Worm (Caenorhabditis elegans) whole organism, L3 larva: Measurements from ENCODE around the gene C34F11.5.

Experiments used
- aly-2 ChIP-seq: fragments of 150-350 bp; optimal IDR thresholded peaks from 2 replicates; lab custom pipeline; 2014; ENCODE audit warnings: missing biosample characterization, missing genetic modification characterization
- ama-1 ChIP-seq: fragments of 150-350 bp; optimal IDR thresholded peaks from 2 replicates; lab custom pipeline; 2018
- ceh-16 ChIP-seq: sonication (generic microtip); optimal IDR thresholded peaks from 2 replicates; lab custom pipeline; 2017; ENCODE audit warnings: missing biosample characterization, missing genetic modification characterization
- ceh-28 ChIP-seq: fragments of 150-350 bp; optimal IDR thresholded peaks from 2 replicates; lab custom pipeline; 2014; ENCODE audit warnings: missing biosample characterization, missing genetic modification reagents, missing genetic modification characterization
- ceh-82 ChIP-seq: fragments of 150-350 bp; optimal IDR thresholded peaks from 2 replicates; lab custom pipeline; 2014; ENCODE audit warnings: missing biosample characterization, missing genetic modification characterization
- ceh-9 ChIP-seq: sonication (generic microtip); optimal IDR thresholded peaks from 2 replicates; lab custom pipeline; 2018; ENCODE audit warnings: missing biosample characterization, missing genetic modification characterization
- egl-27 ChIP-seq: sonication (generic microtip); optimal IDR thresholded peaks from 4 replicates; lab custom pipeline; 2017; ENCODE audit warnings: missing biosample characterization, missing genetic modification reagents, missing genetic modification characterization
- egl-5 ChIP-seq: fragments of 150-350 bp; optimal IDR thresholded peaks from 2 replicates; lab custom pipeline; 2017; ENCODE audit warnings: missing biosample characterization, missing genetic modification reagents, missing genetic modification characterization, inconsistent platforms
- elt-1 ChIP-seq: fragments of 150-350 bp; optimal IDR thresholded peaks from 2 replicates; lab custom pipeline; 2014; ENCODE audit warnings: missing biosample characterization, missing genetic modification characterization
- elt-2 ChIP-seq: sonication (generic microtip); optimal IDR thresholded peaks from 2 replicates; lab custom pipeline; 2016; ENCODE audit warnings: missing genetic modification reagents, mild to moderate bottlenecking, missing genetic modification characterization, missing compliant biosample characterization
- fkh-10 ChIP-seq: sonication (generic microtip); optimal IDR thresholded peaks from 2 replicates; lab custom pipeline; 2017; ENCODE audit warnings: missing biosample characterization, missing genetic modification reagents, missing genetic modification characterization
- fos-1 ChIP-seq: fragments of 150-350 bp; optimal IDR thresholded peaks from 2 replicates; lab custom pipeline; 2014; ENCODE audit warnings: missing biosample characterization, missing genetic modification characterization
- hmg-11 ChIP-seq: sonication (generic microtip); optimal IDR thresholded peaks from 2 replicates; lab custom pipeline; 2016; ENCODE audit warnings: missing genetic modification characterization, missing compliant biosample characterization
- jun-1 ChIP-seq: fragments of 150-350 bp; optimal IDR thresholded peaks from 2 replicates; lab custom pipeline; 2014; ENCODE audit warnings: missing biosample characterization, missing genetic modification reagents, missing genetic modification characterization
- lin-15B ChIP-seq: fragments of 150-350 bp; optimal IDR thresholded peaks from 2 replicates; lab custom pipeline; 2014; ENCODE audit warnings: missing biosample characterization, missing genetic modification characterization
- lin-39 ChIP-seq: fragments of 150-350 bp; optimal IDR thresholded peaks from 2 replicates; lab custom pipeline; 2018; ENCODE audit warnings: missing biosample characterization, missing genetic modification reagents, missing genetic modification characterization
- lsy-12 ChIP-seq: sonication (generic microtip); optimal IDR thresholded peaks from 2 replicates; lab custom pipeline; 2016; ENCODE audit warnings: mild to moderate bottlenecking, missing genetic modification characterization, missing compliant biosample characterization
- mdl-1 ChIP-seq: fragments of 150-350 bp; optimal IDR thresholded peaks from 2 replicates; lab custom pipeline; 2014; ENCODE audit warnings: missing biosample characterization, missing genetic modification characterization
- mml-1 ChIP-seq: fragments of 150-350 bp; sonication (generic microtip); optimal IDR thresholded peaks from 3 replicates; lab custom pipeline; 2014; ENCODE audit warnings: missing biosample characterization, missing genetic modification characterization
- nfya-1 ChIP-seq: sonication (generic microtip); optimal IDR thresholded peaks from 2 replicates; lab custom pipeline; 2017; ENCODE audit warnings: missing genetic modification characterization, mild to moderate bottlenecking, missing compliant biosample characterization, antibody characterized with exemption, moderate library complexity; ENCODE audit not compliant: insufficient read depth
- nhr-23 ChIP-seq: fragments of 150-350 bp; optimal IDR thresholded peaks from 2 replicates; lab custom pipeline; 2014; ENCODE audit warnings: missing biosample characterization, missing genetic modification reagents, missing genetic modification characterization
- nhr-237 ChIP-seq: fragments of 150-350 bp; optimal IDR thresholded peaks from 2 replicates; lab custom pipeline; 2014; ENCODE audit warnings: missing biosample characterization, missing genetic modification characterization
- nhr-25 ChIP-seq: sonication (generic microtip); optimal IDR thresholded peaks from 2 replicates; lab custom pipeline; 2017; ENCODE audit warnings: missing biosample characterization, missing genetic modification characterization
- nhr-28 ChIP-seq: fragments of 150-350 bp; optimal IDR thresholded peaks from 2 replicates; lab custom pipeline; 2014; ENCODE audit warnings: missing biosample characterization, missing genetic modification characterization
- nhr-43 ChIP-seq: sonication (generic microtip); optimal IDR thresholded peaks from 2 replicates; lab custom pipeline; 2016; ENCODE audit warnings: mild to moderate bottlenecking, missing genetic modification characterization, missing compliant biosample characterization; ENCODE audit not compliant: poor library complexity, severe bottlenecking
- nhr-67 ChIP-seq: fragments of 150-350 bp; optimal IDR thresholded peaks from 2 replicates; lab custom pipeline; 2014; ENCODE audit warnings: missing biosample characterization, missing genetic modification characterization
- nhr-76 ChIP-seq: fragments of 150-350 bp; sonication (generic microtip); optimal IDR thresholded peaks from 5 replicates; lab custom pipeline; 2014; ENCODE audit warnings: missing biosample characterization, missing genetic modification characterization
- nhr-77 ChIP-seq: fragments of 150-350 bp; optimal IDR thresholded peaks from 2 replicates; lab custom pipeline; 2014; ENCODE audit warnings: missing biosample characterization, missing genetic modification characterization
- pha-4 ChIP-seq: fragments of 150-350 bp; optimal IDR thresholded peaks from 2 replicates; lab custom pipeline; 2014; ENCODE audit warnings: missing biosample characterization, missing genetic modification reagents, missing genetic modification characterization
- pqm-1 ChIP-seq: fragments of 150-350 bp; optimal IDR thresholded peaks from 2 replicates; lab custom pipeline; 2017; ENCODE audit warnings: missing biosample characterization, missing genetic modification characterization, inconsistent platforms
- skn-1 ChIP-seq: fragments of 150-350 bp; optimal IDR thresholded peaks from 2 replicates; lab custom pipeline; 2014; ENCODE audit warnings: missing biosample characterization, missing genetic modification characterization
- snpc-4 ChIP-seq: fragments of 150-350 bp; optimal IDR thresholded peaks from 2 replicates; lab custom pipeline; 2014; ENCODE audit warnings: missing biosample characterization, missing genetic modification characterization
- tbx-2 ChIP-seq: sonication (generic microtip); optimal IDR thresholded peaks from 2 replicates; lab custom pipeline; 2016; ENCODE audit warnings: mild to moderate bottlenecking, missing genetic modification characterization, missing compliant biosample characterization
- unc-39 ChIP-seq: sonication (generic microtip); optimal IDR thresholded peaks from 4 replicates; lab custom pipeline; 2017; ENCODE audit warnings: missing biosample characterization, missing genetic modification characterization
- unc-62 ChIP-seq: fragments of 150-350 bp; sonication (generic microtip); optimal IDR thresholded peaks from 4 replicates; lab custom pipeline; 2014; ENCODE audit warnings: missing biosample characterization, missing genetic modification reagents, missing genetic modification characterization
- ztf-11 ChIP-seq: fragments of 150-350 bp; optimal IDR thresholded peaks from 2 replicates; lab custom pipeline; 2014; ENCODE audit warnings: missing biosample characterization, missing genetic modification characterization
- ztf-4 ChIP-seq: fragments of 150-350 bp; optimal IDR thresholded peaks from 2 replicates; lab custom pipeline; 2014; ENCODE audit warnings: missing biosample characterization, missing genetic modification characterization

Gene C34F11.5

ce11 chrII:5181497-5181896 is 14.1 kb upstream of the C34F11.5 start:
- no peak for TF ChIP-seq pqm-1 (tag; lab: Kevin White, UChicago)
- no peak for TF ChIP-seq skn-1 (tag; lab: Kevin White, UChicago)
- TF ChIP-seq nhr-23, result peak; percentile 49
- TF ChIP-seq ceh-28 (tag; lab: Kevin White, UChicago), result peak; percentile 38
- TF ChIP-seq tbx-2 (tag; lab: Kevin White, UChicago), result peak; percentile 71
- peak; percentile 52 for TF ChIP-seq elt-1 (tag; lab: Kevin White, UChicago)
- no peak for TF ChIP-seq nhr-77 (tag; lab: Kevin White, UChicago)
- TF ChIP-seq nfya-1 (tag; lab: Kevin White, UChicago), result peak; percentile 73
- TF ChIP-seq jun-1, result peak; percentile 59
- TF ChIP-seq hmg-11 (tag; lab: Kevin White, UChicago), result peak; percentile 49
- peak; percentile 46 for TF ChIP-seq ztf-4 (tag; lab: Kevin White, UChicago)
- TF ChIP-seq mdl-1 (tag; lab: Kevin White, UChicago), result peak; percentile 62
- peak; percentile 37 for TF ChIP-seq snpc-4
- no peak for TF ChIP-seq unc-39 (tag; lab: Kevin White, UChicago)
- TF ChIP-seq ama-1, result no peak
- TF ChIP-seq pha-4 (tag; lab: Kevin White, UChicago), result peak; percentile 28
- TF ChIP-seq nhr-25, result peak; percentile 56
- TF ChIP-seq unc-62 (GFP tag; lab: Kevin White, UChicago), result peak; percentile 60
- peak; percentile 34 for TF ChIP-seq nhr-76 (tag; lab: Kevin White, UChicago)
- TF ChIP-seq nhr-43 (tag; lab: Kevin White, UChicago), result peak; percentile 63
- TF ChIP-seq elt-2 (tag; lab: Kevin White, UChicago), result peak; percentile 61
- peak; percentile 40 for TF ChIP-seq fkh-10 (GFP tag; lab: Kevin White, UChicago)
- peak; percentile 71 for TF ChIP-seq lin-39 (tag; lab: Kevin White, UChicago)
- TF ChIP-seq lsy-12 (tag; lab: Kevin White, UChicago), result peak; percentile 56
- TF ChIP-seq egl-5 (tag; lab: Kevin White, UChicago), result peak; percentile 63
- peak; percentile 37 for TF ChIP-seq lin-15B

- TF ChIP-seq nhr-25 (peak; percentile 51), nfya-1 (tag; lab: Kevin White, UChicago) (peak; percentile 71), elt-1 (tag; lab: Kevin White, UChicago) (peak; percentile 15), nhr-28 (no peak), jun-1 (peak; percentile 30), skn-1 (tag; lab: Kevin White, UChicago) (peak; percentile 75), nhr-23 (peak; percentile 18), nhr-43 (tag; lab: Kevin White, UChicago) (peak; percentile 68), lin-39 (tag; lab: Kevin White, UChicago) (peak; percentile 30), unc-39 (tag; lab: Kevin White, UChicago) (no peak), ama-1 (peak; percentile 39), elt-2 (tag; lab: Kevin White, UChicago) (peak; percentile 99), nhr-67 (tag; lab: Kevin White, UChicago) (no peak), ceh-28 (tag; lab: Kevin White, UChicago) (peak; percentile 11), snpc-4 (peak; percentile 20), pqm-1 (tag; lab: Kevin White, UChicago) (peak; percentile 89), lsy-12 (tag; lab: Kevin White, UChicago) (no peak), lin-15B (no peak), hmg-11 (tag; lab: Kevin White, UChicago) (peak; percentile 44), fos-1 (tag; lab: Kevin White, UChicago) (no peak), ztf-11 (tag; lab: Kevin White, UChicago) (no peak), mdl-1 (tag; lab: Kevin White, UChicago) (no peak), pha-4 (tag; lab: Kevin White, UChicago) (peak; percentile 48)
- TF ChIP-seq, all 47 proteins: peak for 15
These were observed 13.2 kb upstream of the C34F11.5 start for ce11 chrII:5182451-5182850.

DNA sequence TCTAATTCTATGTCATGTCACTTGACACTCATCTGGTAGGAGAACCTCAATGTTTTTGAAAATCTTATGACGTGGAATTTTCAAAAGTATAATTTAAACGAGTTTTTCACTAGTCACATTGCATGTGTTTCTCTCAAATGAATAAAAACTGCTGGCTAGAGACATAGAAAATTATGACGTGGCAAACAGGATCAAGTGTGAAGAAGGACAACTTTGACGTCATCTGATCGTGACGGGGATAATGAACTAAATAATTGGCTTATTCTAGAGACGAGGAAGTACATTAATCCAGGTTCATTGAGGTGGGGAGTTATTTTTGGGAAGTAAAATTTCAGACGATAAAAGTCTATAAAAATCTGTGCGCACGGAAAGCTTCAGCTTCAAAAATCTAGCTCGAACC is 12.4 kb upstream of the C34F11.5 start:
- TF ChIP-seq nhr-25, result peak; percentile 50
- TF ChIP-seq nhr-23, result peak; percentile 20
- no peak for TF ChIP-seq fkh-10 (GFP tag; lab: Kevin White, UChicago)
- TF ChIP-seq, all 47 proteins: peak for 2

DNA sequence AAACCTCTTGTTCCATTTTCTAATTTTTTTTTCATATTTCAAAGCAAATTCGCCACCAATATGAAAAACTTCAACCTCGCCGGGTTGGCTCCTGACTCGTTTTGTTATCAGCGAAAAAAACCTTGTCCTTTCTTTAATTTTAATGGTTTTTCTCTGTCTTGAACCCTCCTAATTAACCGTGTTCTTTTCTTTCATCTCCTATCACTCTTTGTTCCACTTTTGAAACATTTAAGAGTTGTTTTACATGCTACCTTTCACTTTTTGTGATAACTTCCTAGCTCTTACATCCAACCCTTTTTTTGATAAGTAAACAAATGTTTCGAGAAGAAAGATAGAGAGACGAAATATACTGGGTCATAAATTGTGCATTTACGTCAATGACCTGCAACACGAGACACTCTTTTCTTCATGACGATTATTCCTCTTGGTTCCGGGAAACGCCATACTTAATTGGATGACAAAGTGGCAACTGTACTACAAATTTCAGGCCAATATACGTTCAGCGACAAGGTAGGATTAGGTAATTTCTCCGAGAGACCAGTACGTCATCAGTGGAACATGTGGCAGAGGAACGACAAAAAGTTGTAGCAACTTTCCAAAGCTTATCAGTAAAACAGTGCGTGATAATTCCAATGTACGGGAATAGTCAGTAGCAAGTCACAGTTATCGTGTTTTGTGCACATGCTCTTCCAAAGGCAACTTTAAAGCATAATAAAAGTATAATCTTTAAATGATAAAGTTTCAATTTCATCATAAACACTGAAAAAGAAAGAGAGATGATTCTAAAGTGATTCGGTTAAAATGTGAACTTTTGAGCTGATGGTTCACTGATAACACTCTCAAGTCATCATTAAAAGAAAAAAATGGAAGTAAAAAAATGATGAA is 10.7 kb upstream of the C34F11.5 start:
- TF ChIP-seq ceh-82, result no peak
- TF ChIP-seq ceh-9 (tag; lab: Kevin White, UChicago), result no peak
- TF ChIP-seq nhr-25, result no peak
- no peak for TF ChIP-seq snpc-4
- TF ChIP-seq nhr-28, result no peak
- peak; percentile 62 for TF ChIP-seq pha-4 (tag; lab: Kevin White, UChicago)
- no peak for TF ChIP-seq ztf-4 (tag; lab: Kevin White, UChicago)
- TF ChIP-seq skn-1 (tag; lab: Kevin White, UChicago), result no peak
- TF ChIP-seq nhr-23, result no peak
- TF ChIP-seq aly-2 (tag; lab: Kevin White, UChicago), result no peak
- TF ChIP-seq nhr-77 (tag; lab: Kevin White, UChicago), result no peak
- no peak for TF ChIP-seq mml-1 (tag; lab: Kevin White, UChicago)
- no peak for TF ChIP-seq egl-27 (tag; lab: Kevin White, UChicago)
- no peak for TF ChIP-seq fkh-10 (GFP tag; lab: Kevin White, UChicago)
- TF ChIP-seq pqm-1 (tag; lab: Kevin White, UChicago), result peak; percentile 87
- peak; percentile 6 for TF ChIP-seq fos-1 (tag; lab: Kevin White, UChicago)
- TF ChIP-seq mdl-1 (tag; lab: Kevin White, UChicago), result no peak
- TF ChIP-seq nfya-1 (tag; lab: Kevin White, UChicago), result no peak
- TF ChIP-seq elt-2 (tag; lab: Kevin White, UChicago), result peak; percentile 99
- no peak for TF ChIP-seq jun-1
- TF ChIP-seq nhr-237, result no peak
- no peak for TF ChIP-seq ceh-16 (tag; lab: Kevin White, UChicago)
